Worm (Caenorhabditis elegans) whole organism, late embryonic: Measurements from ENCODE around the gene oac-40.

Source experiments
- dmd-4 ChIP-seq: sonication (generic microtip); optimal IDR thresholded peaks from 2 replicates; lab custom pipeline; 2016; ENCODE audit warnings: borderline replicate concordance, missing genetic modification characterization, missing compliant biosample characterization
- nfya-1 ChIP-seq: sonication (generic microtip); optimal IDR thresholded peaks from 2 replicates; lab custom pipeline; 2017; ENCODE audit warnings: missing genetic modification characterization, mild to moderate bottlenecking, missing compliant biosample characterization, antibody characterized with exemption, moderate library complexity

DNA sequence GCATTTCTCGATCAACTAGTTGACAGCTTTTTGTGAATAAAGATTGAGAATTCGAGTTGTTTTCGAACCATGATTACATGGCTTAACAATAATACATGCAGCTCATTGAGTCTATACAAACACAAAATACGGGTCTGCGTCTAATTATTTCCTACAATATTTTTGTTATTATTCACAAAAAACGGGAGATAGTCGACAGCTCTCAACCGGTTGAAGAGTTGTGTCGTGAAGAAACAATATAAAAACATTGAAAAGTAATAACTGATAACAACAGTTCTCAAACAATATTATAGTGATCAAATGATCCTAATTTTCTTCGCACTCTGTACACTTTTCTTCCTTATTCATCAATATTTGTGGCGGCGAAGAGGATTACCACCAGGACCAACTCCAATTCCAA is 24.5 kb downstream of the oac-40 start, which contains the start of gene cyp-33B1:
- TF ChIP-seq nfya-1 (tag; lab: Kevin White, UChicago) (no peak), dmd-4 (tag; lab: Kevin White, UChicago) (no peak)
